Fruit fly (Drosophila melanogaster) whole organism, embryonic: ENCODE results near the gene Pex2.

Source experiments
- CG8281 ChIP-seq: fragments of 200-800 bp; sonication (Bioruptor generic); optimal IDR thresholded peaks from 2 replicates; lab custom pipeline; 2018; ENCODE audit warnings: missing biosample characterization, mild to moderate bottlenecking, missing genetic modification characterization, moderate library complexity
- CG9817 ChIP-seq: fragments of 200-800 bp; sonication (Bioruptor generic); optimal IDR thresholded peaks from 2 replicates; lab custom pipeline; 2018; ENCODE audit warnings: missing biosample characterization, mild to moderate bottlenecking, missing genetic modification characterization, moderate library complexity
- Elba2 ChIP-seq: fragments of 200-800 bp; sonication (Bioruptor generic); optimal IDR thresholded peaks from 3 replicates; lab custom pipeline; 2016; ENCODE audit warnings: missing biosample characterization, missing genetic modification characterization
- Ets97D ChIP-seq: fragments of 200-800 bp; sonication (Bioruptor generic); optimal IDR thresholded peaks from 3 replicates; lab custom pipeline; 2016; ENCODE audit warnings: missing biosample characterization, missing genetic modification characterization
- Poxn ChIP-seq: fragments of 200-800 bp; sonication (Bioruptor generic); IDR thresholded peaks from 2 replicates; pipeline ENCODE4 v1.3.6; 2022; ENCODE audit warnings: missing biosample characterization, missing genetic modification characterization
- ab ChIP-seq: fragments of 200-800 bp; sonication (Bioruptor generic); optimal IDR thresholded peaks from 2 replicates; lab custom pipeline; 2016; ENCODE audit warnings: missing biosample characterization, missing genetic modification characterization
- ato ChIP-seq: fragments of 200-800 bp; sonication (Bioruptor generic); IDR thresholded peaks from 2 replicates; pipeline ENCODE4 v1.3.6; 2022; ENCODE audit warnings: missing biosample characterization, missing genetic modification characterization; ENCODE audit not compliant: partially characterized antibody
- ci ChIP-seq: fragments of 200-800 bp; sonication (Bioruptor generic); IDR thresholded peaks from 3 replicates; pipeline ENCODE4 v1.3.6; 2022; ENCODE audit warnings: missing biosample characterization, missing genetic modification characterization
- crol ChIP-seq: fragments of 200-800 bp; sonication (Bioruptor generic); IDR thresholded peaks from 2 replicates; pipeline ENCODE4 v1.3.6; 2022; ENCODE audit warnings: missing biosample characterization, missing genetic modification characterization
- eve ChIP-seq, 2 experiments: fragments of >200 bp; optimal IDR thresholded peaks; 2 replicates each; lab custom pipeline; 2017; ENCODE audit warnings: missing biosample characterization in 2 of 2, missing genetic modification characterization in 2 of 2
- fd3F ChIP-seq: fragments of 200-800 bp; sonication (Bioruptor generic); optimal IDR thresholded peaks from 2 replicates; lab custom pipeline; 2018; ENCODE audit warnings: missing biosample characterization, mild to moderate bottlenecking, missing genetic modification characterization, moderate library complexity
- psq ChIP-seq: fragments of 200-800 bp; sonication (Bioruptor generic); optimal IDR thresholded peaks from 2 replicates; lab custom pipeline; 2017; ENCODE audit warnings: missing biosample characterization, missing genetic modification characterization

- TF ChIP-seq CG9817 (no peak), ato (GFP tag; lab: Robert Waterston, UW) (no peak), ci (GFP tag; lab: Robert Waterston, UW) (no peak), psq (GFP tag; lab: Kevin White, UChicago) (no peak), eve (GFP tag; optimal IDR thresholded peaks at IDR 0.05; lab: Kevin White, UChicago) (no peak), fd3F (GFP tag; lab: Kevin White, UChicago) (no peak), Elba2 (GFP tag; lab: Kevin White, UChicago) (no peak), ab (GFP tag; lab: Kevin White, UChicago) (no peak), CG8281 (no peak), crol (no peak), Ets97D (GFP tag; lab: Kevin White, UChicago) (no peak), Poxn (no peak)
Observed at dm6 chr3L:8385055-8385454, 46.2 kb downstream of the Pex2 start.
